Worm (Caenorhabditis elegans) whole organism, late embryonic: ENCODE measurements around the gene C08B6.11.

ENCODE experiments used
- C08G9.2 ChIP-seq: sonication (generic microtip); optimal IDR thresholded peaks from 2 replicates; lab custom pipeline; 2016; ENCODE audit warnings: mild to moderate bottlenecking, missing genetic modification characterization, moderate library complexity, missing compliant biosample characterization
- C38D4.7 ChIP-seq: fragments of 200-800 bp; sonication (Bioruptor generic); optimal IDR thresholded peaks from 2 replicates; lab custom pipeline; 2018; ENCODE audit warnings: mild to moderate bottlenecking, missing genetic modification characterization, moderate library complexity, missing compliant biosample characterization
- K02D7.2 ChIP-seq: sonication (generic microtip); optimal IDR thresholded peaks from 2 replicates; lab custom pipeline; 2017; ENCODE audit warnings: mild to moderate bottlenecking, missing genetic modification characterization, missing compliant biosample characterization
- K09A11.1 ChIP-seq: sonication (generic microtip); optimal IDR thresholded peaks from 2 replicates; lab custom pipeline; 2017; ENCODE audit warnings: antibody characterized with exemption, mild to moderate bottlenecking, missing genetic modification characterization, missing compliant biosample characterization; ENCODE audit not compliant: insufficient read depth
- ahr-1 ChIP-seq: sonication (generic microtip); optimal IDR thresholded peaks from 2 replicates; lab custom pipeline; 2016; ENCODE audit warnings: missing genetic modification characterization, missing compliant biosample characterization
- ama-1 ChIP-seq: fragments of 150-350 bp; optimal IDR thresholded peaks from 2 replicates; lab custom pipeline; 2014
- ceh-14 ChIP-seq: sonication (generic microtip); optimal IDR thresholded peaks from 2 replicates; lab custom pipeline; 2016; ENCODE audit warnings: missing genotype, missing genetic modification characterization, missing compliant biosample characterization
- ceh-22 ChIP-seq: sonication (generic microtip); optimal IDR thresholded peaks from 2 replicates; lab custom pipeline; 2017; ENCODE audit warnings: missing biosample characterization, missing genetic modification characterization
- ceh-31 ChIP-seq: sonication (generic microtip); optimal IDR thresholded peaks from 2 replicates; lab custom pipeline; 2016; ENCODE audit warnings: missing genetic modification characterization, missing compliant biosample characterization
- ceh-34 ChIP-seq: sonication (generic microtip); optimal IDR thresholded peaks from 2 replicates; lab custom pipeline; 2016; ENCODE audit warnings: mild to moderate bottlenecking, missing genetic modification characterization, missing compliant biosample characterization
- ceh-45 ChIP-seq: fragments of 200-800 bp; sonication (Bioruptor generic); IDR thresholded peaks from 2 replicates; pipeline ENCODE4 v1.3.6; 2022; ENCODE audit warnings: missing genetic modification reagents, missing genetic modification characterization, missing compliant biosample characterization
- ceh-48 ChIP-seq: sonication (generic microtip); optimal IDR thresholded peaks from 2 replicates; lab custom pipeline; 2016; ENCODE audit warnings: missing genetic modification characterization, inconsistent platforms, missing compliant biosample characterization
- dve-1 ChIP-seq: sonication (generic microtip); optimal IDR thresholded peaks from 2 replicates; lab custom pipeline; 2017; ENCODE audit warnings: antibody characterized with exemption, mild to moderate bottlenecking, missing genetic modification characterization, missing compliant biosample characterization
- elt-2 ChIP-seq: sonication (generic microtip); optimal IDR thresholded peaks from 2 replicates; lab custom pipeline; 2016; ENCODE audit warnings: missing genetic modification reagents, missing genetic modification characterization, missing compliant biosample characterization
- elt-4 ChIP-seq: sonication (generic microtip); optimal IDR thresholded peaks from 2 replicates; lab custom pipeline; 2016; ENCODE audit warnings: missing genetic modification characterization, missing compliant biosample characterization
- ets-4 ChIP-seq: sonication (generic microtip); optimal IDR thresholded peaks from 2 replicates; lab custom pipeline; 2016; ENCODE audit warnings: missing genetic modification characterization, missing compliant biosample characterization
- eyg-1 ChIP-seq: sonication (generic microtip); optimal IDR thresholded peaks from 2 replicates; lab custom pipeline; 2016; ENCODE audit warnings: missing genotype, missing genetic modification characterization, missing compliant biosample characterization
- fax-1 ChIP-seq: sonication (generic microtip); optimal IDR thresholded peaks from 2 replicates; lab custom pipeline; 2016; ENCODE audit warnings: missing genotype, missing genetic modification characterization, missing compliant biosample characterization
- fkh-6 ChIP-seq: sonication (generic microtip); optimal IDR thresholded peaks from 2 replicates; lab custom pipeline; 2016; ENCODE audit warnings: missing genetic modification characterization, missing compliant biosample characterization
- hlh-30 ChIP-seq: sonication (generic microtip); optimal IDR thresholded peaks from 2 replicates; lab custom pipeline; 2017; ENCODE audit warnings: antibody characterized with exemption, missing genetic modification characterization, missing compliant biosample characterization; ENCODE audit not compliant: insufficient read depth
- lin-11 ChIP-seq: fragments of 200-800 bp; sonication (Bioruptor generic); optimal IDR thresholded peaks from 2 replicates; lab custom pipeline; 2018; ENCODE audit warnings: mild to moderate bottlenecking, missing genetic modification characterization, missing compliant biosample characterization
- mec-3 ChIP-seq: sonication (generic microtip); optimal IDR thresholded peaks from 2 replicates; lab custom pipeline; 2016; ENCODE audit warnings: borderline replicate concordance, missing genetic modification characterization, missing compliant biosample characterization
- nfya-1 ChIP-seq: sonication (generic microtip); optimal IDR thresholded peaks from 2 replicates; lab custom pipeline; 2017; ENCODE audit warnings: missing genetic modification characterization, mild to moderate bottlenecking, missing compliant biosample characterization, antibody characterized with exemption, moderate library complexity
- nhr-11 ChIP-seq: fragments of 150-350 bp; optimal IDR thresholded peaks from 2 replicates; lab custom pipeline; 2014; ENCODE audit warnings: missing biosample characterization, missing genetic modification characterization
- npax-4 ChIP-seq: sonication (generic microtip); optimal IDR thresholded peaks from 2 replicates; lab custom pipeline; 2016; ENCODE audit warnings: missing genetic modification characterization, missing compliant biosample characterization
- pag-3 ChIP-seq: sonication (generic microtip); optimal IDR thresholded peaks from 2 replicates; lab custom pipeline; 2016; ENCODE audit warnings: missing compliant biosample characterization, missing genetic modification characterization, borderline replicate concordance
- pat-9 ChIP-seq: fragments of 200-800 bp; sonication (Bioruptor generic); optimal IDR thresholded peaks from 2 replicates; lab custom pipeline; 2018; ENCODE audit warnings: mild to moderate bottlenecking, missing genetic modification characterization, moderate library complexity, missing compliant biosample characterization
- pax-1 ChIP-seq: fragments of 150-350 bp; optimal IDR thresholded peaks from 2 replicates; lab custom pipeline; 2014; ENCODE audit warnings: missing biosample characterization, missing genetic modification characterization
- pqm-1 ChIP-seq: sonication (generic microtip); optimal IDR thresholded peaks from 2 replicates; lab custom pipeline; 2016; ENCODE audit warnings: missing genetic modification characterization, missing compliant biosample characterization
- pros-1 ChIP-seq: fragments of 150-350 bp; optimal IDR thresholded peaks from 2 replicates; lab custom pipeline; 2014; ENCODE audit warnings: missing biosample characterization, missing genetic modification reagents, missing genetic modification characterization
- ref-2 ChIP-seq: sonication (generic microtip); optimal IDR thresholded peaks from 2 replicates; lab custom pipeline; 2016; ENCODE audit warnings: missing genetic modification characterization, missing compliant biosample characterization
- rnt-1 ChIP-seq: sonication (generic microtip); optimal IDR thresholded peaks from 2 replicates; lab custom pipeline; 2016; ENCODE audit warnings: missing genetic modification characterization, missing compliant biosample characterization
- sdc-2 ChIP-seq: sonication (generic microtip); optimal IDR thresholded peaks from 2 replicates; lab custom pipeline; 2016; ENCODE audit warnings: missing genotype, missing genetic modification characterization, missing compliant biosample characterization
- sox-2 ChIP-seq: fragments of 200-800 bp; sonication (Bioruptor generic); IDR thresholded peaks from 2 replicates; pipeline ENCODE4 v1.3.6; 2022; ENCODE audit warnings: missing genetic modification reagents, missing genetic modification characterization, missing compliant biosample characterization
- syd-9 ChIP-seq: sonication (generic microtip); optimal IDR thresholded peaks from 2 replicates; lab custom pipeline; 2016; ENCODE audit warnings: mild to moderate bottlenecking, missing genetic modification characterization, moderate library complexity, missing compliant biosample characterization
- ttx-3 ChIP-seq: sonication (generic microtip); optimal IDR thresholded peaks from 2 replicates; lab custom pipeline; 2016; ENCODE audit warnings: missing genetic modification reagents, missing genetic modification characterization, missing compliant biosample characterization
- unc-42 ChIP-seq: sonication (generic microtip); optimal IDR thresholded peaks from 2 replicates; lab custom pipeline; 2016; ENCODE audit warnings: missing genotype, missing genetic modification characterization, missing compliant biosample characterization
- unc-55 ChIP-seq: sonication (generic microtip); optimal IDR thresholded peaks from 2 replicates; lab custom pipeline; 2017; ENCODE audit warnings: missing biosample characterization, missing genetic modification reagents, missing genetic modification characterization
- unc-86 ChIP-seq: sonication (generic microtip); optimal IDR thresholded peaks from 2 replicates; lab custom pipeline; 2016; ENCODE audit warnings: missing genetic modification characterization, missing compliant biosample characterization
- zip-5 ChIP-seq: sonication (generic microtip); optimal IDR thresholded peaks from 2 replicates; lab custom pipeline; 2016; ENCODE audit warnings: missing genetic modification characterization, missing compliant biosample characterization
- ztf-16 ChIP-seq: sonication (generic microtip); optimal IDR thresholded peaks from 2 replicates; lab custom pipeline; 2017; ENCODE audit warnings: missing genetic modification characterization, missing compliant biosample characterization

The C08B6.11 gene

ce11 chrV:10075441-10075840, 32.0 kb upstream of the C08B6.11 start, which contains the start of gene F57A8.7:
Gene F57A8.7, plus strand, starts transcription at chrV:10075741.
- TF ChIP-seq elt-2 (tag; lab: Kevin White, UChicago) (no peak), fkh-6 (tag; lab: Kevin White, UChicago) (no peak), fax-1 (tag; lab: Kevin White, UChicago) (no peak), unc-55 (GFP tag; lab: Kevin White, UChicago) (no peak), nfya-1 (no peak), C38D4.7 (GFP tag; lab: Kevin White, UChicago) (no peak), ceh-48 (tag; lab: Kevin White, UChicago) (no peak), sox-2 (GFP tag; lab: Robert Waterston, UW) (no peak), ama-1 (lab: Kevin White, UChicago) (no peak), pqm-1 (no peak), ets-4 (tag; lab: Kevin White, UChicago) (no peak), unc-86 (tag; lab: Kevin White, UChicago) (no peak), zip-5 (tag; lab: Kevin White, UChicago) (no peak), pag-3 (tag; lab: Kevin White, UChicago) (no peak), ztf-16 (tag; lab: Kevin White, UChicago) (no peak), syd-9 (no peak), pat-9 (no peak), K02D7.2 (tag; lab: Kevin White, UChicago) (no peak)

- TF ChIP-seq nhr-11 = no peak
- TF ChIP-seq sdc-2 (tag; lab: Kevin White, UChicago) = no peak
- TF ChIP-seq ttx-3 (tag; lab: Kevin White, UChicago) = no peak
- no peak for TF ChIP-seq C08G9.2 (tag; lab: Kevin White, UChicago)
- no peak for TF ChIP-seq unc-55 (GFP tag; lab: Kevin White, UChicago)
- no peak for TF ChIP-seq ceh-22 (tag; lab: Kevin White, UChicago)
- no peak for TF ChIP-seq K02D7.2 (tag; lab: Kevin White, UChicago)
- TF ChIP-seq npax-4 (tag; lab: Kevin White, UChicago) = no peak
- TF ChIP-seq eyg-1 (tag; lab: Kevin White, UChicago) = no peak
- TF ChIP-seq ref-2 (tag; lab: Kevin White, UChicago) = no peak
- TF ChIP-seq ceh-31 = no peak
- no peak for TF ChIP-seq nfya-1
- TF ChIP-seq mec-3 = no peak
These were observed 29.2 kb upstream of the C08B6.11 start, which contains the start of gene R04B5.1 for ce11 chrV:10078244-10078643. Gene R04B5.1, minus strand, starts transcription at chrV:10078344.

- TF ChIP-seq elt-4 = no peak
- no peak for TF ChIP-seq dve-1
- TF ChIP-seq lin-11 (tag; lab: Kevin White, UChicago) = no peak
- TF ChIP-seq ref-2 (tag; lab: Kevin White, UChicago) = no peak
- TF ChIP-seq pax-1 (tag; lab: Kevin White, UChicago) = no peak
- TF ChIP-seq pat-9 = no peak
- TF ChIP-seq ahr-1 (tag; lab: Kevin White, UChicago) = no peak
- no peak for TF ChIP-seq unc-42 (tag; lab: Kevin White, UChicago)
- TF ChIP-seq sdc-2 (tag; lab: Kevin White, UChicago) = no peak
- TF ChIP-seq ceh-45 (GFP tag; lab: Robert Waterston, UW) = no peak
- no peak for TF ChIP-seq pros-1 (tag; lab: Kevin White, UChicago)
- no peak for TF ChIP-seq K09A11.1 (tag; lab: Kevin White, UChicago)
- no peak for TF ChIP-seq rnt-1 (tag; lab: Kevin White, UChicago)
- no peak for TF ChIP-seq hlh-30
- TF ChIP-seq ceh-34 (tag; lab: Kevin White, UChicago) = no peak
- TF ChIP-seq ceh-14 (tag; lab: Kevin White, UChicago) = no peak
These were observed 26.5 kb upstream of the C08B6.11 start for ce11 chrV:10080905-10081304.
